Worm (Caenorhabditis elegans) whole organism, L3 larva: ENCODE results near the gene T22C8.3.

Source experiments
- R02D3.7 ChIP-seq: fragments of 150-350 bp; optimal IDR thresholded peaks from 2 replicates; lab custom pipeline; 2014; ENCODE audit warnings: missing biosample characterization, missing genetic modification characterization
- ZK546.5 ChIP-seq: sonication (generic microtip); optimal IDR thresholded peaks from 2 replicates; lab custom pipeline; 2017; ENCODE audit warnings: missing biosample characterization, missing genetic modification characterization
- aly-2 ChIP-seq: fragments of 150-350 bp; optimal IDR thresholded peaks from 2 replicates; lab custom pipeline; 2014; ENCODE audit warnings: missing biosample characterization, missing genetic modification characterization
- ama-1 ChIP-seq: fragments of 150-350 bp; optimal IDR thresholded peaks from 2 replicates; lab custom pipeline; 2018
- ceh-16 ChIP-seq: sonication (generic microtip); optimal IDR thresholded peaks from 2 replicates; lab custom pipeline; 2017; ENCODE audit warnings: missing biosample characterization, missing genetic modification characterization
- ceh-28 ChIP-seq: fragments of 150-350 bp; optimal IDR thresholded peaks from 2 replicates; lab custom pipeline; 2014; ENCODE audit warnings: missing biosample characterization, missing genetic modification reagents, missing genetic modification characterization
- ceh-82 ChIP-seq: fragments of 150-350 bp; optimal IDR thresholded peaks from 2 replicates; lab custom pipeline; 2014; ENCODE audit warnings: missing biosample characterization, missing genetic modification characterization
- ceh-9 ChIP-seq: sonication (generic microtip); optimal IDR thresholded peaks from 2 replicates; lab custom pipeline; 2018; ENCODE audit warnings: missing biosample characterization, missing genetic modification characterization
- daf-12 ChIP-seq: fragments of 150-350 bp; optimal IDR thresholded peaks from 2 replicates; lab custom pipeline; 2014; ENCODE audit warnings: missing biosample characterization, missing genetic modification reagents, missing genetic modification characterization
- egl-27 ChIP-seq: sonication (generic microtip); optimal IDR thresholded peaks from 4 replicates; lab custom pipeline; 2017; ENCODE audit warnings: missing biosample characterization, missing genetic modification reagents, missing genetic modification characterization
- egl-5 ChIP-seq: fragments of 150-350 bp; optimal IDR thresholded peaks from 2 replicates; lab custom pipeline; 2017; ENCODE audit warnings: missing biosample characterization, missing genetic modification reagents, missing genetic modification characterization, inconsistent platforms
- elt-2 ChIP-seq: sonication (generic microtip); optimal IDR thresholded peaks from 2 replicates; lab custom pipeline; 2016; ENCODE audit warnings: missing genetic modification reagents, mild to moderate bottlenecking, missing genetic modification characterization, missing compliant biosample characterization
- eor-1 ChIP-seq, 2 experiments: fragments of 150-350 bp; optimal IDR thresholded peaks; 2 replicates each; lab custom pipeline; 2014 to 2018; ENCODE audit warnings: missing biosample characterization in 2 of 2, missing genetic modification characterization in 2 of 2
- fkh-2 ChIP-seq: fragments of 150-350 bp; optimal IDR thresholded peaks from 2 replicates; lab custom pipeline; 2014; ENCODE audit warnings: missing biosample characterization, missing genetic modification reagents, missing genetic modification characterization
- fos-1 ChIP-seq: fragments of 150-350 bp; optimal IDR thresholded peaks from 2 replicates; lab custom pipeline; 2014; ENCODE audit warnings: missing biosample characterization, missing genetic modification characterization
- hmg-11 ChIP-seq: sonication (generic microtip); optimal IDR thresholded peaks from 2 replicates; lab custom pipeline; 2016; ENCODE audit warnings: missing genetic modification characterization, missing compliant biosample characterization
- jun-1 ChIP-seq: fragments of 150-350 bp; optimal IDR thresholded peaks from 2 replicates; lab custom pipeline; 2014; ENCODE audit warnings: missing biosample characterization, missing genetic modification reagents, missing genetic modification characterization
- lin-15B ChIP-seq: fragments of 150-350 bp; optimal IDR thresholded peaks from 2 replicates; lab custom pipeline; 2014; ENCODE audit warnings: missing biosample characterization, missing genetic modification characterization
- lin-39 ChIP-seq: fragments of 150-350 bp; optimal IDR thresholded peaks from 2 replicates; lab custom pipeline; 2018; ENCODE audit warnings: missing biosample characterization, missing genetic modification reagents, missing genetic modification characterization
- lsy-12 ChIP-seq: sonication (generic microtip); optimal IDR thresholded peaks from 2 replicates; lab custom pipeline; 2016; ENCODE audit warnings: mild to moderate bottlenecking, missing genetic modification characterization, missing compliant biosample characterization
- nfya-1 ChIP-seq: sonication (generic microtip); optimal IDR thresholded peaks from 2 replicates; lab custom pipeline; 2017; ENCODE audit warnings: missing genetic modification characterization, mild to moderate bottlenecking, missing compliant biosample characterization, antibody characterized with exemption, moderate library complexity; ENCODE audit not compliant: insufficient read depth
- nhr-12 ChIP-seq: fragments of 150-350 bp; optimal IDR thresholded peaks from 2 replicates; lab custom pipeline; 2014; ENCODE audit warnings: missing biosample characterization, missing genetic modification characterization
- nhr-237 ChIP-seq: fragments of 150-350 bp; optimal IDR thresholded peaks from 2 replicates; lab custom pipeline; 2014; ENCODE audit warnings: missing biosample characterization, missing genetic modification characterization
- nhr-43 ChIP-seq: sonication (generic microtip); optimal IDR thresholded peaks from 2 replicates; lab custom pipeline; 2016; ENCODE audit warnings: mild to moderate bottlenecking, missing genetic modification characterization, missing compliant biosample characterization; ENCODE audit not compliant: poor library complexity, severe bottlenecking
- nhr-67 ChIP-seq: fragments of 150-350 bp; optimal IDR thresholded peaks from 2 replicates; lab custom pipeline; 2014; ENCODE audit warnings: missing biosample characterization, missing genetic modification characterization
- nhr-76 ChIP-seq: fragments of 150-350 bp; sonication (generic microtip); optimal IDR thresholded peaks from 5 replicates; lab custom pipeline; 2014; ENCODE audit warnings: missing biosample characterization, missing genetic modification characterization
- nhr-77 ChIP-seq: fragments of 150-350 bp; optimal IDR thresholded peaks from 2 replicates; lab custom pipeline; 2014; ENCODE audit warnings: missing biosample characterization, missing genetic modification characterization
- pha-4 ChIP-seq: fragments of 150-350 bp; optimal IDR thresholded peaks from 2 replicates; lab custom pipeline; 2014; ENCODE audit warnings: missing biosample characterization, missing genetic modification reagents, missing genetic modification characterization
- pqm-1 ChIP-seq: fragments of 150-350 bp; optimal IDR thresholded peaks from 2 replicates; lab custom pipeline; 2017; ENCODE audit warnings: missing biosample characterization, missing genetic modification characterization, inconsistent platforms
- sea-2 ChIP-seq: fragments of 150-350 bp; sonication (generic microtip); optimal IDR thresholded peaks from 4 replicates; lab custom pipeline; 2014; ENCODE audit warnings: missing biosample characterization, missing genetic modification reagents, missing genetic modification characterization
- skn-1 ChIP-seq: fragments of 150-350 bp; optimal IDR thresholded peaks from 2 replicates; lab custom pipeline; 2014; ENCODE audit warnings: missing biosample characterization, missing genetic modification characterization
- snpc-4 ChIP-seq: fragments of 150-350 bp; optimal IDR thresholded peaks from 2 replicates; lab custom pipeline; 2014; ENCODE audit warnings: missing biosample characterization, missing genetic modification characterization
- tbx-2 ChIP-seq: sonication (generic microtip); optimal IDR thresholded peaks from 2 replicates; lab custom pipeline; 2016; ENCODE audit warnings: mild to moderate bottlenecking, missing genetic modification characterization, missing compliant biosample characterization
- unc-62 ChIP-seq: fragments of 150-350 bp; sonication (generic microtip); optimal IDR thresholded peaks from 4 replicates; lab custom pipeline; 2014; ENCODE audit warnings: missing biosample characterization, missing genetic modification reagents, missing genetic modification characterization
- ztf-4 ChIP-seq: fragments of 150-350 bp; optimal IDR thresholded peaks from 2 replicates; lab custom pipeline; 2014; ENCODE audit warnings: missing biosample characterization, missing genetic modification characterization

The T22C8.3 gene

DNA sequence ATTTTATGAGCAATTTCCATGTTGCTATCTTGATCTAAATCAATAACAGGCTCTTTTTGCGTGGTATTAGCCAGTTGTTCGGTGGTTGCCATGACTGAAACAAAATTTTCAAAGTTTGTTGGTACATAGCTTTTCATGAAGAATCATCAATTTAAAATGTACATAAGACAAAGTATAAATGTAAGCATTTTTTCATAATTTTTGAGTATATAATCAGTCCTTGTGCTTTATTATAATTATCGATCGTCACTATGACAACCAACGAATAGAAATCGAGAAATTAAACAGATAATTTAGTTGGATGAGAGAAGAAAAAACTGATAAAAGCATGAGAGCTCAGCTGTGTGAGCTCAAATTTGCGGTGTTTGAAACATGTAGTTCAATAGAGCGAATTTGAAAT lies at the start of gene T22C8.3:
T22C8.3 (minus strand) TSS at position 101 of the 400 bp plus-strand sequence.
- peak; percentile 10 for TF ChIP-seq pha-4 (tag; lab: Kevin White, UChicago)
- no peak for TF ChIP-seq nhr-12 (tag; lab: Kevin White, UChicago)

DNA sequence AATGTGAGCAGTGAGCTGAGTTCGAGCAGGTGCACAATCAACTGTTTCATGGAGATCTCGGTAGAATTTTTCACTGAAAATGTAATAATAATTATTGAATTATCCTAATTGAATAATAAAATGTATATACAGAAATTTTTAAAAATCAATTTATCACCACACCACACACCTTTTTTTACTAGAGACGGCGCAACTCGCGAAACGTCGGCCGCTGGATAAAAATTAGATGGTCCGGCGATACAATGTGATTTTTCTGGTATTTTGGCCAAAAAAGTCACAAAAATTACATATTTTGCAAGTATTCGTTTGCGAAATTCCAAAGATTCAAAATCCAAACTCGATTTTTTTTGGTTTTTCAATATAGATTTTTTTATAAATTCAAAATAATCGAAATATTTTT lies 49.1 kb upstream of the T22C8.3 start:
- TF ChIP-seq egl-5 (tag; lab: Kevin White, UChicago) (no peak), snpc-4 (tag; lab: Kevin White, UChicago) (peak; percentile 14)
- TF ChIP-seq, all 47 proteins: peak for 1

DNA sequence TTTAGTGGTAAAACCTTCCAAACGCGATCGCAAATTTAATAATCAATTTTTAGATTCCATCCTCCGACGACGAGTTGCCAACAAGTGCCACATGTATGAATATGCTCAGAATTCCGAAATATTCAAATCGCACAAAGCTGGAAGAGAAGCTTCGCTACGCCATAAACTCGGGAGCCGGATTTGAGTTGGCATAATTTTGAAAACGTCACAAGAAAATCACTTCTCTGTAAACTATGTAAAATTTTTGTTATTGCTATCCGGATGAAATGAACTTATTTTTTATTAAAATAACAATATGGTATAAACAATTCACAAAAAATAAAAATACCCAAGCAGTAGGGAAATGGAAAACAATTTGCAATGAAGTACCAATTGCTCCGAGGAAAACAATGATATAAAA lies 47.1 kb upstream of the T22C8.3 start:
- TF ChIP-seq daf-12 (tag; lab: Kevin White, UChicago) (no peak), ceh-28 (tag; lab: Kevin White, UChicago) (no peak), hmg-11 (no peak), lin-39 (tag; lab: Kevin White, UChicago) (no peak), fkh-2 (no peak), pha-4 (tag; lab: Kevin White, UChicago) (no peak), ceh-16 (no peak), nhr-43 (tag; lab: Kevin White, UChicago) (no peak), ceh-82 (no peak), tbx-2 (tag; lab: Kevin White, UChicago) (no peak), ama-1 (lab: Kevin White, UChicago) (no peak), ceh-9 (tag; lab: Kevin White, UChicago) (no peak), nhr-237 (tag; lab: Kevin White, UChicago) (no peak), eor-1 (tag; optimal IDR thresholded peaks at IDR 0.05; lab: Kevin White, UChicago) (no peak), nfya-1 (tag; lab: Kevin White, UChicago) (no peak)

DNA sequence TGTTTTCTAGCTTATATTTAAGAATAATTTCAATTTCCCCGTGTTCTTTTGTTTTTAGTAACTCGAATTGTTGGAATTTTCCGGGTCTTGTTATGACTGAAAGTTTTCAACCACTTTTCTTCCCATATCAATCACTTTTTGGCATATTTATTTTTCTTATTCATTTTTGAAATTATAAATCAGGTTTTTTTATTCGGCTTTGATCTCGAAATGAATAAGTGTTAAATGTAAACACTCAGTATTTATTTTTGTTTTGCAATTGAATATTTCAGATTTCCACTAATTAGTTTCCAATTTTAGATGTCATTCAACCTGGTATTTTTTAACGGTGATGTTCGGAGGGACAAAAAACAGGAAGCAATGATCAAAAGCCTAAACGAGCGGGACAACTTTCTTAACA lies 42.8 kb upstream of the T22C8.3 start, which contains the start of gene etc-1:
etc-1 (plus strand) TSS at position 301 of the 400 bp plus-strand sequence.
- TF ChIP-seq nhr-43 (tag; lab: Kevin White, UChicago): no peak
- no peak for TF ChIP-seq aly-2
- TF ChIP-seq sea-2: no peak
- TF ChIP-seq jun-1 (tag; lab: Kevin White, UChicago): no peak
- TF ChIP-seq nhr-67: no peak

DNA sequence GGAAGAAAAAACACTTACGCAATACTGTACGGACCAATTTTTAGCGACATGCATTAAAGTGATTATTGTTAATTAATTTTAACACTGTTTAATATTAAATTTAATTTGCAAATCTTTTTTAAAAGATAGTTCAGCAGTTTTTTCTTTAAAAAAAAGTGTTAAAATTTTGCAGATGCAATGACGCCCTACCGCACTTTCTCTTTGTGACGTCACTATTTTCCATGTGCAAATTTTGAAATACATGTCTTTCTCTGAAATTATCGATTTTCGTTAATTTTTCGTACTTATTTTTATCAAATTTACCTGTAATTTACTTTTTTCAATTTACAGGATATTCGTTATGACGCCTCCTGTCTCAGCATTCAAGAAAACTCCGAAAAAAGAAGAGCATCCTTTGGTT lies 39.8 kb upstream of the T22C8.3 start, which contains the start of the genes piga-1 and eif-2Bepsilon:
piga-1 (minus strand) TSS at position 174 of the 400 bp plus-strand sequence.
eif-2Bepsilon (plus strand) TSS at position 331 of the 400 bp plus-strand sequence.
- no peak for TF ChIP-seq unc-62 (GFP tag; lab: Kevin White, UChicago)
- no peak for TF ChIP-seq jun-1 (tag; lab: Kevin White, UChicago)
- no peak for TF ChIP-seq tbx-2 (tag; lab: Kevin White, UChicago)
- TF ChIP-seq nhr-76 (tag; lab: Kevin White, UChicago): no peak
- TF ChIP-seq R02D3.7 (tag; lab: Kevin White, UChicago): no peak
- no peak for TF ChIP-seq hmg-11
- no peak for TF ChIP-seq ceh-82
- TF ChIP-seq nhr-77 (tag; lab: Kevin White, UChicago): no peak
- no peak for TF ChIP-seq ceh-16
- TF ChIP-seq ceh-28 (tag; lab: Kevin White, UChicago): peak; percentile 31
- TF ChIP-seq ZK546.5: no peak
- peak; percentile 2 for TF ChIP-seq elt-2 (tag; lab: Kevin White, UChicago)
- peak; percentile 74 for TF ChIP-seq pha-4 (tag; lab: Kevin White, UChicago)
- TF ChIP-seq lin-15B (tag; lab: Kevin White, UChicago): peak; percentile 56

DNA sequence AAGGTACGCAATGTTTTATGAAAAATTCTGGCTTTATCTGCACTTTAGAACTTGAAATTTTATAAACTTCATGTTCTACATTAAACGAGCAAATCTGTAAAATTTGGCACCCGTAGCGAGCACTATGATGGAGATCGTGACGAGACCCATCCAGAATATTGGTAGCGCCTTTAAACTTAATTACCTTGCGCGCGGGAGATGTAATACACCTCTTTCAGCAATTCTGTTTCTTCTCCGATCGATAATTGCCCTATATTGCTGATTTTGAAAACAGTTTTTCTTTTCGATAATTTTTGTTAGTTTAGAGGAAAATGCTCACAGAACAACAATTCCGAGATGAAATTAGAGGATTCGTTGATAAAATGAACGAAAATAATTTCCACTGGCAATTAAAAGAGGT lies 37.1 kb upstream of the T22C8.3 start, which contains the start of gene atg-10:
atg-10 (plus strand) TSS at position 301 of the 400 bp plus-strand sequence.
- TF ChIP-seq ceh-82 (no peak), ztf-4 (no peak), lsy-12 (tag; lab: Kevin White, UChicago) (no peak), egl-27 (tag; lab: Kevin White, UChicago) (no peak), egl-5 (tag; lab: Kevin White, UChicago) (no peak), nhr-67 (no peak), snpc-4 (tag; lab: Kevin White, UChicago) (no peak), skn-1 (tag; lab: Kevin White, UChicago) (no peak), fos-1 (tag; lab: Kevin White, UChicago) (no peak), pqm-1 (tag; lab: Kevin White, UChicago) (no peak), nhr-43 (tag; lab: Kevin White, UChicago) (no peak)
